Worm (Caenorhabditis elegans): Measurements from ENCODE around the gene R10E8.6.

Gene R10E8.6

DNA sequence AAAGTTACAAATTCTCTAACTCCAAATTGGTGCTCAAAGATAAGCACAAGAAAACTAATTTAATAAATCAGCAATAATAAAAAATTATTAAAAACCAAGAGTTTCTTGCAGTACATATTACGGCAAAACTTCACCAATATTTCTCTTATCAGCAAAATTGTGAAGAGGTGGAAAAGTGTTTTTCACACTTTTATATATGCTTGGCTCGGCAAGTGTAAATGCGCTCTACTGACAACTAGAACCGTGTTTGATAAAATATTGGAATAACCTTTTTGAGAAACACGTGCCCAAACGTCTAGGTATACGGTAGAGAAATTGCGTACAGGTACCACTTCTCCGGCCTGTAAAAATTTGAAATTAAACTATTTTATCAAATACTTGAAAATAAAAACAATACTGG is 24.9 kb downstream of the R10E8.6 start, which contains the start of gene R10E8.8 (continued):
- no peak for TF ChIP-seq ces-1 (GFP tag; optimal IDR thresholded peaks at IDR 0.05)
- peak; percentile 15 for TF ChIP-seq nhr-77 (tag; optimal IDR thresholded peaks at IDR 0.05)
- no peak for TF ChIP-seq F37D6.2 (tag; optimal IDR thresholded peaks at IDR 0.05)
- TF ChIP-seq mep-1 (tag; optimal IDR thresholded peaks at IDR 0.05), result peak; percentile 6
- no peak for TF ChIP-seq cey-2 (tag; optimal IDR thresholded peaks at IDR 0.05; ENCODE audit: borderline replicate concordance, insufficient read depth)
- no peak for TF ChIP-seq hmg-1.1 (GFP tag; IDR thresholded peaks at IDR 0.05)
- no peak for TF ChIP-seq pha-4 (GFP tag; IDR thresholded peaks at IDR 0.05)
- TF ChIP-seq pha-4 (tag; optimal IDR thresholded peaks at IDR 0.05), result no peak
- TF ChIP-seq hif-1 (tag; optimal IDR thresholded peaks at IDR 0.05), result no peak
- TF ChIP-seq egl-27 (tag; optimal IDR thresholded peaks at IDR 0.05), result no peak
- TF ChIP-seq dve-1 (tag; optimal IDR thresholded peaks at IDR 0.05; ENCODE audit: insufficient read depth), result peak; percentile 75
- no peak for TF ChIP-seq tag-97 (GFP tag; IDR thresholded peaks at IDR 0.05)
- TF ChIP-seq ceh-28 (tag; optimal IDR thresholded peaks at IDR 0.05), result no peak
- no peak for TF ChIP-seq F49E8.2 (tag; optimal IDR thresholded peaks at IDR 0.05; ENCODE audit: borderline replicate concordance)
- no peak for TF ChIP-seq madf-9 (GFP tag; conservative IDR thresholded peaks at IDR 0.05)
- no peak for TF ChIP-seq saeg-2 (GFP tag; IDR thresholded peaks at IDR 0.05)
- TF ChIP-seq Y75B8A.6 (GFP tag; IDR thresholded peaks at IDR 0.05), result no peak
- TF ChIP-seq ceh-62 (tag; optimal IDR thresholded peaks at IDR 0.05), result no peak
- no peak for TF ChIP-seq zfp-2 (tag; optimal IDR thresholded peaks at IDR 0.05)
- no peak for TF ChIP-seq attf-4 (tag; optimal IDR thresholded peaks at IDR 0.05)
- peak; percentile 68 for TF ChIP-seq nhr-28 (tag; optimal IDR thresholded peaks at IDR 0.05)
- no peak for TF ChIP-seq lir-3 (tag; optimal IDR thresholded peaks at IDR 0.05)
- TF ChIP-seq nhr-111 (GFP tag; optimal IDR thresholded peaks at IDR 0.05), result no peak
- no peak for TF ChIP-seq dpl-1 (GFP tag; optimal IDR thresholded peaks at IDR 0.05)
- TF ChIP-seq arid-1 (GFP tag; conservative IDR thresholded peaks at IDR 0.05), result no peak
- peak; percentile 77 for TF ChIP-seq pqm-1 (tag; optimal IDR thresholded peaks at IDR 0.05)
- peak; percentile 35 for TF ChIP-seq hlh-11 (tag; optimal IDR thresholded peaks at IDR 0.05)
- no peak for TF ChIP-seq nhr-237 (tag; optimal IDR thresholded peaks at IDR 0.05)
- TF ChIP-seq mes-2 (tag; optimal IDR thresholded peaks at IDR 0.05; ENCODE audit: poor library complexity, severe bottlenecking), result no peak
- no peak for TF ChIP-seq php-3 (GFP tag; IDR thresholded peaks at IDR 0.05)
- TF ChIP-seq Y48G9A.11 (GFP tag; IDR thresholded peaks at IDR 0.05), result no peak
- no peak for TF ChIP-seq D1046.2 (GFP tag; IDR thresholded peaks at IDR 0.05)

DNA sequence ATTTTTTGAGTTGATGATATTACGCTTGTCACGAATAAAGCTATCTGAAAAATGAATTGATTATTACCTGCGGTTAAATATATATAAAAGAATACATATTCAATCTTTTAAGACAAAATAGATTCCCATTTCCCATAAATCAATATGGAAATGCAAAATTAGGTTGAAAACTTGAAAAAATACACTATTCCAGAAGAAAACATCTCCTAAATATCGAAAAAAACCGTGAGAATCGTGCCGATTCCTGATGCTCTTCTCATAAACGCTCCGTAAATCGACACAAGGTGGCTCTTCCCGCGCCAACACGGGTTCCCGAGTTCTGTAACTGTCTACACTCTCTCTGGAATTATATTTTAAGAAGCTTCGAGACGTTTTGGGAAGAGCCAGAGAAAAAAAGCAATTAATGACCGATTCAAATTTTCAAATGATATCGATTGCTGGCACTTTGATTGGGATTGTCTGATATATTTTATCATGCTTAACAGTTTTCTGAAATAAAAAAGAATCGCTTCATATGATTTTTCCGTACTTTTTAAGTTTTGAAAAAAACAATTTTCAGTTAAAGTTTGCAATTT is 29.4 kb downstream of the R10E8.6 start, which contains the start of gene R10E8.3:
R10E8.3 (minus strand) TSS at position 51 of the 575 bp plus-strand sequence.
- TF ChIP-seq nhr-77 (tag; optimal IDR thresholded peaks at IDR 0.05) (peak; percentile 28), dve-1 (tag; optimal IDR thresholded peaks at IDR 0.05; ENCODE audit: insufficient read depth) (peak; percentile 52), daf-19 (GFP tag; conservative IDR thresholded peaks at IDR 0.05) (no peak), hlh-30 (tag; optimal IDR thresholded peaks at IDR 0.05; ENCODE audit: insufficient read depth) (peak; percentile 30), unc-62 (GFP tag; optimal IDR thresholded peaks at IDR 0.05 in 1 of 2) (no peak), unc-62 (tag; optimal IDR thresholded peaks at IDR 0.05) (no peak), daf-16 (GFP tag; optimal IDR thresholded peaks at IDR 0.05) (no peak), daf-16 (tag; optimal IDR thresholded peaks at IDR 0.05) (peak; percentile 45), set-16 (GFP tag; IDR thresholded peaks at IDR 0.05) (no peak)

DNA sequence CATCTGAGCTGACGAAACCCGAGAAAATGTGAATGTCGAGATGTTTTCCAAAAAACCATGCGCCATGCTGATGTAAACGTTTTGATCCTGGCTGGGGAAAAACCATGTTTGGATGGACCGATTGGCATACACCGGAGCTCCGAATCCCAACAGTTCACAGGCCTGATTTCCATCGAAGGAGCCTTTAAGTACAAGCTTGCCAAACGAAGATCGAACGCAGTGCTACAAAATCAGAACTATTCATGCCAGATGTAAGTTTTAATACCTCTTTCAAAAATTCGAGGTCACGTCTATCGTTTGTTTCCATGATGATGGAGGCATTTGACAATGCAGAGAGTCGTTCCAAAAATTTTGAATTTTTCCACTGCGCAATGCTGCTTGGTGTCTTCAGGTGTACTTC is 30.4 kb downstream of the R10E8.6 start:
- TF ChIP-seq spr-3 (GFP tag; optimal IDR thresholded peaks at IDR 0.05) (no peak), aha-1 (tag) (peak; percentile 95)
